Worm (Caenorhabditis elegans) whole organism, midembryonic: ENCODE data around the gene D1054.19.

Source experiments
- T22C8.4 ChIP-seq: fragments of 200-800 bp; sonication (Bioruptor generic); IDR thresholded peaks from 2 replicates; pipeline ENCODE4 v1.3.6; 2022; ENCODE audit warnings: missing genetic modification characterization, missing compliant biosample characterization
- cog-1 ChIP-seq: sonication (generic microtip); optimal IDR thresholded peaks from 2 replicates; lab custom pipeline; 2016; ENCODE audit warnings: missing genetic modification characterization, missing compliant biosample characterization
- flt-1 ChIP-seq: fragments of 200-800 bp; sonication (Bioruptor generic); IDR thresholded peaks from 2 replicates; pipeline ENCODE4 v1.3.6; 2022; ENCODE audit warnings: missing genetic modification characterization, missing compliant biosample characterization
- klf-2 ChIP-seq: fragments of 200-800 bp; sonication (Bioruptor generic); conservative IDR thresholded peaks from 2 replicates; pipeline ENCODE4 v1.3.6; 2022; ENCODE audit warnings: missing genetic modification reagents, missing genetic modification characterization, missing compliant biosample characterization
- med-1 ChIP-seq: sonication (generic microtip); optimal IDR thresholded peaks from 2 replicates; lab custom pipeline; 2017; ENCODE audit warnings: missing genetic modification characterization, mild to moderate bottlenecking, missing compliant biosample characterization, antibody characterized with exemption, missing genetic modification reagents; ENCODE audit not compliant: insufficient read depth
- ref-1 ChIP-seq: fragments of 200-800 bp; sonication (Bioruptor generic); conservative IDR thresholded peaks from 2 replicates; pipeline ENCODE4 v1.3.6; 2022; ENCODE audit warnings: missing genetic modification reagents, missing genetic modification characterization, missing compliant biosample characterization
- tab-1 ChIP-seq: fragments of 200-800 bp; sonication (Bioruptor generic); IDR thresholded peaks from 2 replicates; pipeline ENCODE4 v1.3.6; 2022; ENCODE audit warnings: missing genetic modification characterization, missing compliant biosample characterization
- ztf-23 ChIP-seq: fragments of 200-800 bp; sonication (Bioruptor generic); IDR thresholded peaks from 2 replicates; pipeline ENCODE4 v1.3.6; 2022; ENCODE audit warnings: missing genetic modification reagents, missing genetic modification characterization, missing compliant biosample characterization
- ztf-29 ChIP-seq: fragments of 200-800 bp; sonication (Bioruptor generic); IDR thresholded peaks from 2 replicates; pipeline ENCODE4 v1.3.6; 2022; ENCODE audit warnings: missing genetic modification reagents, missing genetic modification characterization, missing compliant biosample characterization

ce11 chrV:10771390-10771789, 24.2 kb upstream of the D1054.19 start, which contains the start of gene D1054.3:
- TF ChIP-seq ztf-23 (no peak), T22C8.4 (GFP tag; lab: Robert Waterston, UW) (no peak), flt-1 (GFP tag; lab: Robert Waterston, UW) (no peak), klf-2 (GFP tag; lab: Robert Waterston, UW) (no peak), med-1 (GFP tag; lab: Kevin White, UChicago) (no peak), tab-1 (GFP tag; lab: Robert Waterston, UW) (no peak), cog-1 (tag; lab: Kevin White, UChicago) (no peak), ztf-29 (no peak), ref-1 (GFP tag; lab: Robert Waterston, UW) (no peak)
